Worm (Caenorhabditis elegans) whole organism, young adult: ENCODE measurements around the gene T22D1.3.

ENCODE experiments used
- B0019.2 ChIP-seq: fragments of 200-800 bp; sonication (Bioruptor generic); conservative IDR thresholded peaks from 2 replicates; pipeline ENCODE4 v1.3.6; 2022; ENCODE audit warnings: missing genetic modification reagents, missing genetic modification characterization, missing compliant biosample characterization
- B0035.1 ChIP-seq: sonication (generic microtip); optimal IDR thresholded peaks from 2 replicates; lab custom pipeline; 2016; ENCODE audit warnings: missing genetic modification characterization, mild to moderate bottlenecking, missing compliant biosample characterization, missing genotype, missing genetic modification reagents
- D2030.7 ChIP-seq: fragments of 200-800 bp; sonication (Bioruptor generic); IDR thresholded peaks from 2 replicates; pipeline ENCODE4 v1.3.6; 2022; ENCODE audit warnings: missing genetic modification reagents, missing genetic modification characterization, missing compliant biosample characterization
- F22D6.2 ChIP-seq: sonication (generic microtip); optimal IDR thresholded peaks from 2 replicates; lab custom pipeline; 2016; ENCODE audit warnings: mild to moderate bottlenecking, missing genetic modification characterization, missing compliant biosample characterization
- F23B12.7 ChIP-seq: sonication (generic microtip); optimal IDR thresholded peaks from 2 replicates; lab custom pipeline; 2017; ENCODE audit warnings: missing genetic modification characterization, mild to moderate bottlenecking, missing compliant biosample characterization, antibody characterized with exemption, moderate library complexity; ENCODE audit not compliant: insufficient read depth
- F39B2.1 ChIP-seq: fragments of 200-800 bp; sonication (Bioruptor generic); IDR thresholded peaks from 2 replicates; pipeline ENCODE4 v1.3.6; 2022; ENCODE audit warnings: missing genetic modification reagents, missing genetic modification characterization, missing compliant biosample characterization
- F55B11.4 ChIP-seq: sonication (generic microtip); optimal IDR thresholded peaks from 2 replicates; lab custom pipeline; 2016; ENCODE audit warnings: missing compliant biosample characterization, missing genetic modification characterization, borderline replicate concordance; ENCODE audit not compliant: insufficient read depth
- Y53G8AR.9 ChIP-seq: fragments of 200-800 bp; sonication (Bioruptor generic); conservative IDR thresholded peaks from 2 replicates; pipeline ENCODE4 v1.3.6; 2022; ENCODE audit warnings: missing genetic modification reagents, missing genetic modification characterization, missing compliant biosample characterization
- Y56A3A.18 ChIP-seq: fragments of 200-800 bp; sonication (Bioruptor generic); IDR thresholded peaks from 2 replicates; pipeline ENCODE4 v1.3.6; 2022; ENCODE audit warnings: missing genetic modification reagents, missing genetic modification characterization, missing compliant biosample characterization
- athp-1 ChIP-seq: sonication (generic microtip); optimal IDR thresholded peaks from 2 replicates; lab custom pipeline; 2017; ENCODE audit warnings: mild to moderate bottlenecking, missing genetic modification characterization, missing compliant biosample characterization
- attf-3 ChIP-seq: fragments of 200-800 bp; sonication (Bioruptor generic); conservative IDR thresholded peaks from 2 replicates; pipeline ENCODE4 v1.3.6; 2022; ENCODE audit warnings: missing genetic modification reagents, missing genetic modification characterization, missing compliant biosample characterization
- ccch-3 ChIP-seq: fragments of 200-800 bp; sonication (Bioruptor generic); optimal IDR thresholded peaks from 2 replicates; lab custom pipeline; 2018; ENCODE audit warnings: mild to moderate bottlenecking, missing genetic modification characterization, missing compliant biosample characterization
- ceh-27 ChIP-seq: fragments of 200-800 bp; sonication (Bioruptor generic); optimal IDR thresholded peaks from 2 replicates; lab custom pipeline; 2018; ENCODE audit warnings: mild to moderate bottlenecking, missing genetic modification characterization, moderate library complexity, missing compliant biosample characterization
- ceh-79 ChIP-seq: sonication (generic microtip); optimal IDR thresholded peaks from 2 replicates; lab custom pipeline; 2017; ENCODE audit warnings: mild to moderate bottlenecking, missing genetic modification characterization, missing compliant biosample characterization
- dox-1 ChIP-seq: fragments of 200-800 bp; sonication (Bioruptor generic); IDR thresholded peaks from 2 replicates; pipeline ENCODE4 v1.3.6; 2022; ENCODE audit warnings: missing genetic modification reagents, missing genetic modification characterization, missing compliant biosample characterization
- egl-44 ChIP-seq: fragments of 200-800 bp; sonication (Bioruptor generic); IDR thresholded peaks from 2 replicates; pipeline ENCODE4 v1.3.6; 2022; ENCODE audit warnings: missing genetic modification reagents, missing genetic modification characterization, missing compliant biosample characterization
- ekl-4 ChIP-seq: fragments of 200-800 bp; sonication (Bioruptor generic); IDR thresholded peaks from 2 replicates; pipeline ENCODE4 v1.3.6; 2022; ENCODE audit warnings: missing genetic modification reagents, missing genetic modification characterization, missing compliant biosample characterization
- ets-4 ChIP-seq: fragments of 200-800 bp; sonication (Bioruptor generic); optimal IDR thresholded peaks from 2 replicates; lab custom pipeline; 2018; ENCODE audit warnings: mild to moderate bottlenecking, missing genetic modification characterization, missing compliant biosample characterization
- fkh-3 ChIP-seq: sonication (generic microtip); optimal IDR thresholded peaks from 2 replicates; lab custom pipeline; 2016; ENCODE audit warnings: mild to moderate bottlenecking, missing genetic modification characterization, missing compliant biosample characterization
- him-1 ChIP-seq: sonication (generic microtip); optimal IDR thresholded peaks from 2 replicates; lab custom pipeline; 2016; ENCODE audit warnings: missing genotype, missing genetic modification reagents, missing genetic modification characterization, missing compliant biosample characterization
- hlh-12 ChIP-seq: sonication (generic microtip); optimal IDR thresholded peaks from 2 replicates; lab custom pipeline; 2016; ENCODE audit warnings: missing genetic modification characterization, missing compliant biosample characterization
- hrde-1 ChIP-seq: sonication (generic microtip); optimal IDR thresholded peaks from 2 replicates; lab custom pipeline; 2016; ENCODE audit warnings: missing genetic modification characterization, mild to moderate bottlenecking, missing compliant biosample characterization, moderate library complexity, missing genotype, missing genetic modification reagents, borderline replicate concordance
- let-526 ChIP-seq: fragments of 200-800 bp; sonication (Bioruptor generic); IDR thresholded peaks from 2 replicates; pipeline ENCODE4 v1.3.6; 2022; ENCODE audit warnings: missing genetic modification reagents, missing genetic modification characterization, missing compliant biosample characterization
- lin-35 ChIP-seq, 3 experiments: fragments of 150-350 bp in 2 of 3; sonication (generic microtip) in 1 of 3; optimal IDR thresholded peaks; 2 replicates each; lab custom pipeline; 2014 to 2018; ENCODE audit warnings: missing biosample characterization in 3 of 3, missing genetic modification characterization in 3 of 3, missing genetic modification reagents in 3 of 3
- lin-54 ChIP-seq: fragments of 200-800 bp; sonication (Bioruptor generic); optimal IDR thresholded peaks from 2 replicates; lab custom pipeline; 2018; ENCODE audit warnings: mild to moderate bottlenecking, missing genetic modification characterization, missing compliant biosample characterization
- lsy-27 ChIP-seq: sonication (generic microtip); optimal IDR thresholded peaks from 2 replicates; lab custom pipeline; 2017; ENCODE audit warnings: missing genetic modification characterization, mild to moderate bottlenecking, missing compliant biosample characterization, antibody characterized with exemption, missing genotype, borderline replicate concordance; ENCODE audit not compliant: insufficient read depth
- madf-3 ChIP-seq: fragments of 200-800 bp; sonication (Bioruptor generic); IDR thresholded peaks from 2 replicates; pipeline ENCODE4 v1.3.6; 2022; ENCODE audit warnings: missing genetic modification reagents, missing genetic modification characterization, missing compliant biosample characterization
- madf-6 ChIP-seq: fragments of 200-800 bp; sonication (Bioruptor generic); IDR thresholded peaks from 2 replicates; pipeline ENCODE4 v1.3.6; 2022; ENCODE audit warnings: missing genetic modification reagents, missing genetic modification characterization, missing compliant biosample characterization
- mxl-1 ChIP-seq: sonication (generic microtip); optimal IDR thresholded peaks from 2 replicates; lab custom pipeline; 2016; ENCODE audit warnings: missing genetic modification characterization, missing compliant biosample characterization
- nfyb-1 ChIP-seq: fragments of 200-800 bp; sonication (Bioruptor generic); IDR thresholded peaks from 2 replicates; pipeline ENCODE4 v1.3.6; 2022; ENCODE audit warnings: missing genetic modification reagents, missing genetic modification characterization, missing compliant biosample characterization
- nhr-120 ChIP-seq: fragments of 200-800 bp; sonication (Bioruptor generic); IDR thresholded peaks from 2 replicates; pipeline ENCODE4 v1.3.6; 2022; ENCODE audit warnings: missing genetic modification characterization, missing compliant biosample characterization
- nhr-179 ChIP-seq: sonication (generic microtip); optimal IDR thresholded peaks from 2 replicates; lab custom pipeline; 2016; ENCODE audit warnings: mild to moderate bottlenecking, missing genetic modification characterization, missing compliant biosample characterization
- nhr-90 ChIP-seq: sonication (generic microtip); optimal IDR thresholded peaks from 2 replicates; lab custom pipeline; 2016; ENCODE audit warnings: missing genotype, mild to moderate bottlenecking, missing genetic modification characterization, missing compliant biosample characterization
- pbrm-1 ChIP-seq: fragments of 200-800 bp; sonication (Bioruptor generic); IDR thresholded peaks from 2 replicates; pipeline ENCODE4 v1.3.6; 2022; ENCODE audit warnings: missing genetic modification reagents, missing genetic modification characterization, missing compliant biosample characterization
- rec-8 ChIP-seq, 2 experiments: sonication (generic microtip); optimal IDR thresholded peaks; 2 replicates each; lab custom pipeline; 2016; ENCODE audit warnings: mild to moderate bottlenecking in 2 of 2, missing genetic modification characterization in 2 of 2, missing genetic modification reagents in 2 of 2, missing genotype in 2 of 2, missing biosample characterization in 1 of 2, missing compliant biosample characterization in 1 of 2, moderate library complexity in 1 of 2
- sdz-38 ChIP-seq: sonication (generic microtip); optimal IDR thresholded peaks from 2 replicates; lab custom pipeline; 2016; ENCODE audit warnings: missing genotype, missing genetic modification characterization, missing compliant biosample characterization
- snpc-1.1 ChIP-seq: sonication (generic microtip); optimal IDR thresholded peaks from 2 replicates; lab custom pipeline; 2017; ENCODE audit warnings: missing genetic modification characterization, mild to moderate bottlenecking, missing compliant biosample characterization, antibody characterized with exemption, moderate library complexity, missing genotype, missing genetic modification reagents; ENCODE audit not compliant: insufficient read depth
- snpc-1.3 ChIP-seq: sonication (generic microtip); optimal IDR thresholded peaks from 2 replicates; lab custom pipeline; 2017; ENCODE audit warnings: missing genetic modification characterization, mild to moderate bottlenecking, missing compliant biosample characterization, antibody characterized with exemption, moderate library complexity, missing genotype, missing genetic modification reagents; ENCODE audit not compliant: insufficient read depth
- snpc-3.4 ChIP-seq: sonication (generic microtip); optimal IDR thresholded peaks from 2 replicates; lab custom pipeline; 2017; ENCODE audit warnings: missing genetic modification characterization, mild to moderate bottlenecking, missing compliant biosample characterization, antibody characterized with exemption, moderate library complexity, missing genotype, missing genetic modification reagents
- snpc-4 ChIP-seq, 5 experiments: fragments of 150-350 bp in 1 of 5; sonication (generic microtip) in 4 of 5; optimal IDR thresholded peaks; 2 replicates each; lab custom pipeline; 2014 to 2018; ENCODE audit warnings: missing genetic modification characterization in 5 of 5, missing biosample characterization in 3 of 5, antibody characterized with exemption in 2 of 5, mild to moderate bottlenecking in 2 of 5, missing compliant biosample characterization in 2 of 5, missing genotype in 2 of 5, moderate library complexity in 2 of 5, missing genetic modification reagents in 1 of 5
- unc-130 ChIP-seq: sonication (generic microtip); optimal IDR thresholded peaks from 2 replicates; lab custom pipeline; 2016; ENCODE audit warnings: missing genetic modification reagents, missing genetic modification characterization, missing compliant biosample characterization
- xnd-1 ChIP-seq: sonication (generic microtip); optimal IDR thresholded peaks from 2 replicates; lab custom pipeline; 2016; ENCODE audit warnings: missing genotype, missing genetic modification reagents, missing genetic modification characterization, missing compliant biosample characterization
- ztf-22 ChIP-seq: fragments of 200-800 bp; sonication (Bioruptor generic); optimal IDR thresholded peaks from 2 replicates; lab custom pipeline; 2018; ENCODE audit warnings: mild to moderate bottlenecking, missing genetic modification characterization, moderate library complexity, missing compliant biosample characterization

Gene T22D1.3

DNA sequence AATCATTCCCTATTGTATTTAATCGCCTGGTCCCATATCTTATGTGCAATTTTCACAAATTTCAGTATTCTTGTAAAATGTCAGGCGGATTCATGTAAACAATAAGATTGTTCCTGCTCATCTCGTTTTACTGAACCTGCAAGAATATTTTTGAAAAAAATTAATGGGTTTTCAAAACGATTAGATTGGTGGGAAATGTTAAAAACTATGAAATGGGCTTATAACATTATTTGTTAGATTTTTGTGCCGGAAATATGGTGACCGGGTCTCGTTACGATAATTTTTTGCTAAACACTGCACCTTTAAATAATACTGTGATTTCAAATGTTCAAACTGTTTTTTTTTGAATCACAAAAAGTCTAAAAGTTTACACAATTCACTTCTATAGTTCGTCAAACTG is 7.9 kb upstream of the T22D1.3 start (continued):
- TF ChIP-seq athp-1 (peak; percentile 19), B0019.2 (GFP tag; lab: Robert Waterston, UW) (peak; percentile 43; the same call in 1 of the 2 replicates)

DNA sequence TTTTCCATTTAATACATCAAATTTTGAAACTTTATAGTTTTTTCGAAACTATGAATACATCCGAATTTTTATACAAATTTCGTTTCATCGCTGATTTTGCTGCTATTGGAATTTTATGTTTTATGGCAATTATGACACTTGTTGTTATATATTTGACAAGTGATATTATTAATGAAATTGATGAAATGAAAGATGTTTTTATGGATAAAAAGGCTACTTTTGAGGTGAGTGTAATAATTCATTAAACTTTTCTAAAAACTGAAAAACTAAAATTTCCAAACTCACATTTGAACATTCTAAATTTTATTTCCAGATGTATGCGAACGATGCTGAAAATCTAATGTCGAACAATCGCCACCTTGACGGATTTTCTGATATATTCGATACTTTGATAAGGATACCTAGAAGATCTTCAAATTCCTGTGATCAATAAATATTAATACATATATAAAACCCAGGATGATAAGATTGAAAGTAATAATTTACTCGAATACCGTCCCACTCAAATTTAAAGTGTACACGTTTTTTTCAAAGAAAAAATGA is 7.3 kb upstream of the T22D1.3 start, which contains the start of the genes T22D1.17 and T22D1.8:
T22D1.17 (plus strand) TSS at position 51 of the 543 bp plus-strand sequence.
T22D1.8 (minus strand) TSS at position 402 of the 543 bp plus-strand sequence.
- TF ChIP-seq D2030.7 (GFP tag; lab: Robert Waterston, UW) (peak; percentile 63), lin-54 (GFP tag; lab: Kevin White, UChicago) (peak; percentile 60), ztf-22 (GFP tag; lab: Kevin White, UChicago) (no peak), hrde-1 (tag; lab: Kevin White, UChicago) (peak; percentile 63), ekl-4 (GFP tag; lab: Robert Waterston, UW) (peak; percentile 85), unc-130 (peak; percentile 14), snpc-1.1 (tag; lab: Kevin White, UChicago) (no peak), Y56A3A.18 (0 out of 2 replicates have a peak, but pooled peaks have one; percentile 22), nfyb-1 (GFP tag; lab: Robert Waterston, UW) (peak; percentile 71), madf-3 (GFP tag; lab: Robert Waterston, UW) (0 out of 2 replicates have a peak, but pooled peaks have one; percentile 48), F22D6.2 (tag; lab: Kevin White, UChicago) (no peak), nhr-179 (tag; lab: Kevin White, UChicago) (no peak), let-526 (GFP tag; lab: Robert Waterston, UW) (no peak), hlh-12 (tag; lab: Kevin White, UChicago) (no peak), F23B12.7 (tag; lab: Kevin White, UChicago) (no peak), ets-4 (GFP tag; lab: Kevin White, UChicago) (no peak), fkh-3 (tag; lab: Kevin White, UChicago) (no peak), sdz-38 (no peak), snpc-3.4 (tag; lab: Kevin White, UChicago) (peak; percentile 71), nhr-120 (GFP tag; lab: Robert Waterston, UW) (0 out of 2 replicates have a peak, but pooled peaks have one; percentile 26), madf-6 (peak; percentile 76), egl-44 (GFP tag; lab: Robert Waterston, UW) (no peak), pbrm-1 (GFP tag; lab: Robert Waterston, UW) (peak; percentile 59; the same call in 1 of the 2 replicates), him-1 (no peak), rec-8 (tag; optimal IDR thresholded peaks at IDR 0.05; lab: Kevin White, UChicago) (no peak), lin-35 (GFP tag; optimal IDR thresholded peaks at IDR 0.05; lab: Kevin White, UChicago) (peak in 1 of 3 experiments; percentile 10), athp-1 (no peak), B0035.1 (tag; lab: Kevin White, UChicago) (no peak), F55B11.4 (tag; lab: Kevin White, UChicago) (no peak), xnd-1 (tag; lab: Kevin White, UChicago) (no peak), ceh-79 (tag; lab: Kevin White, UChicago) (no peak), mxl-1 (tag; lab: Kevin White, UChicago) (peak; percentile 10), attf-3 (GFP tag; lab: Robert Waterston, UW) (no peak), snpc-1.3 (tag; lab: Kevin White, UChicago) (peak; percentile 69), lsy-27 (tag; lab: Kevin White, UChicago) (no peak), nhr-90 (no peak), Y53G8AR.9 (GFP tag; lab: Robert Waterston, UW) (0 out of 2 replicates have a peak, but pooled peaks have one; percentile 36), snpc-4 (GFP tag; optimal IDR thresholded peaks at IDR 0.05; lab: Kevin White, UChicago) (no peak), snpc-4 (tag; optimal IDR thresholded peaks at IDR 0.05; lab: Kevin White, UChicago) (peak in 1 of 4 experiments; percentile 60), ceh-27 (GFP tag; lab: Kevin White, UChicago) (no peak), F39B2.1 (GFP tag; lab: Robert Waterston, UW) (peak; percentile 61; the same call in 1 of the 2 replicates), dox-1 (no peak), ccch-3 (GFP tag; lab: Kevin White, UChicago) (no peak)
